Fruit fly (Drosophila melanogaster) whole organism, embryonic: ENCODE results near the gene CG6951.

ENCODE experiments used
- ATbp ChIP-seq: fragments of 200-800 bp; sonication (Bioruptor generic); optimal IDR thresholded peaks from 2 replicates; lab custom pipeline; 2017; ENCODE audit warnings: missing biosample characterization, mild to moderate bottlenecking, missing genetic modification characterization, missing genetic modification reagents
- Aef1 ChIP-seq: fragments of 200-800 bp; sonication (Bioruptor generic); IDR thresholded peaks from 3 replicates; pipeline ENCODE4 v1.3.6; 2022; ENCODE audit warnings: missing biosample characterization, missing genetic modification characterization
- Atf6 ChIP-seq: fragments of 200-800 bp; sonication (Bioruptor generic); IDR thresholded peaks from 2 replicates; pipeline ENCODE4 v1.3.6; 2022; ENCODE audit warnings: missing biosample characterization, missing genetic modification characterization
- CG10565 ChIP-seq: fragments of 200-800 bp; sonication (Bioruptor generic); optimal IDR thresholded peaks from 3 replicates; lab custom pipeline; 2016; ENCODE audit warnings: missing biosample characterization, mild to moderate bottlenecking, missing genetic modification characterization
- CG11560 ChIP-seq: fragments of 200-800 bp; sonication (Bioruptor generic); IDR thresholded peaks from 3 replicates; pipeline ENCODE4 v1.3.6; 2022; ENCODE audit warnings: missing biosample characterization, missing genetic modification characterization
- CG12236 ChIP-seq: fragments of 200-800 bp; sonication (Bioruptor generic); optimal IDR thresholded peaks from 2 replicates; lab custom pipeline; 2016; ENCODE audit warnings: missing biosample characterization, missing genetic modification characterization
- CG14014 ChIP-seq: fragments of 200-800 bp; sonication (Bioruptor generic); IDR thresholded peaks from 2 replicates; pipeline ENCODE4 v1.3.6; 2022; ENCODE audit warnings: missing biosample characterization, missing genetic modification characterization
- CG17568 ChIP-seq: fragments of 200-800 bp; sonication (Bioruptor generic); optimal IDR thresholded peaks from 2 replicates; lab custom pipeline; 2018; ENCODE audit warnings: missing biosample characterization, mild to moderate bottlenecking, missing genetic modification characterization, moderate library complexity
- CG2116 ChIP-seq: fragments of 200-800 bp; sonication (Bioruptor generic); optimal IDR thresholded peaks from 3 replicates; lab custom pipeline; 2018; ENCODE audit warnings: missing biosample characterization, mild to moderate bottlenecking, missing genetic modification characterization
- CG3163 ChIP-seq: fragments of 200-800 bp; sonication (Bioruptor generic); optimal IDR thresholded peaks from 3 replicates; lab custom pipeline; 2016; ENCODE audit warnings: missing biosample characterization, missing genetic modification characterization
- CG3726 ChIP-seq: fragments of 200-800 bp; sonication (Bioruptor generic); IDR thresholded peaks from 3 replicates; pipeline ENCODE4, ENCODE4 v1.3.6; 2022; ENCODE audit warnings: missing biosample characterization, missing genetic modification characterization
- CG6175 ChIP-seq: fragments of 200-800 bp; sonication (Bioruptor generic); IDR thresholded peaks from 3 replicates; pipeline ENCODE4 v1.3.6; 2022; ENCODE audit warnings: missing biosample characterization, missing genetic modification characterization
- CG6654 ChIP-seq: fragments of 200-800 bp; sonication (Bioruptor generic); optimal IDR thresholded peaks from 2 replicates; lab custom pipeline; 2017; ENCODE audit warnings: missing biosample characterization, mild to moderate bottlenecking, missing genetic modification characterization
- CG6765 ChIP-seq: fragments of 200-800 bp; sonication (Bioruptor generic); optimal IDR thresholded peaks from 3 replicates; lab custom pipeline; 2017; ENCODE audit warnings: missing biosample characterization, mild to moderate bottlenecking, missing genetic modification characterization
- CG6791 ChIP-seq: fragments of 200-800 bp; sonication (Bioruptor generic); IDR thresholded peaks from 3 replicates; pipeline ENCODE4 v1.3.6; 2022; ENCODE audit warnings: missing biosample characterization, missing genetic modification characterization; ENCODE audit not compliant: partially characterized antibody
- CG7963 ChIP-seq: fragments of 200-800 bp; sonication (Bioruptor generic); IDR thresholded peaks from 3 replicates; pipeline ENCODE4 v1.3.6; 2022; ENCODE audit warnings: missing biosample characterization, missing genetic modification characterization; ENCODE audit not compliant: partially characterized antibody
- CG9876 ChIP-seq: fragments of 200-800 bp; sonication (Bioruptor generic); optimal IDR thresholded peaks from 2 replicates; lab custom pipeline; 2016; ENCODE audit warnings: missing biosample characterization, missing genetic modification characterization
- Dll ChIP-seq: fragments of 200-800 bp; sonication (Bioruptor generic); IDR thresholded peaks from 4 replicates; pipeline ENCODE4 v1.3.6; 2022; ENCODE audit warnings: missing biosample characterization, missing genetic modification characterization; ENCODE audit not compliant: partially characterized antibody
- HLH4C ChIP-seq: fragments of 200-800 bp; sonication (Bioruptor generic); IDR thresholded peaks from 3 replicates; pipeline ENCODE4 v1.3.6; 2022; ENCODE audit warnings: missing biosample characterization, missing genetic modification characterization; ENCODE audit not compliant: partially characterized antibody
- Hr51 ChIP-seq, 2 experiments: fragments of 200-800 bp; sonication (Bioruptor generic); optimal IDR thresholded peaks; 2 replicates in 1 of 2; 3 replicates in 1 of 2; lab custom pipeline; 2016 to 2018; ENCODE audit warnings: missing biosample characterization in 2 of 2, missing genetic modification characterization in 2 of 2, mild to moderate bottlenecking in 1 of 2, moderate library complexity in 1 of 2
- Scr ChIP-seq: fragments of 200-800 bp; sonication (Bioruptor generic); IDR thresholded peaks from 2 replicates; pipeline ENCODE4 v1.3.6; 2022; ENCODE audit warnings: missing biosample characterization, missing genetic modification characterization; ENCODE audit not compliant: partially characterized antibody
- Vsx1 ChIP-seq: fragments of 200-800 bp; sonication (Bioruptor generic); optimal IDR thresholded peaks from 2 replicates; lab custom pipeline; 2017; ENCODE audit warnings: missing biosample characterization, mild to moderate bottlenecking, missing genetic modification characterization, missing genetic modification reagents
- Xbp1 ChIP-seq: fragments of 200-800 bp; sonication (Bioruptor generic); optimal IDR thresholded peaks from 3 replicates; lab custom pipeline; 2016; ENCODE audit warnings: missing biosample characterization, mild to moderate bottlenecking, missing genetic modification characterization
- br ChIP-seq: fragments of >200 bp; optimal IDR thresholded peaks from 2 replicates; lab custom pipeline; 2017
- exex ChIP-seq: fragments of 200-800 bp; sonication (Bioruptor generic); optimal IDR thresholded peaks from 4 replicates; lab custom pipeline; 2018; ENCODE audit warnings: missing biosample characterization, mild to moderate bottlenecking, missing genetic modification characterization, moderate library complexity
- grn ChIP-seq: fragments of 200-800 bp; sonication (Bioruptor generic); optimal IDR thresholded peaks from 3 replicates; lab custom pipeline; 2017; ENCODE audit warnings: missing biosample characterization, missing genetic modification characterization
- h ChIP-seq: fragments of >200 bp; optimal IDR thresholded peaks from 2 replicates; lab custom pipeline; 2017
- lab ChIP-seq: fragments of 200-800 bp; sonication (Bioruptor generic); optimal IDR thresholded peaks from 3 replicates; lab custom pipeline; 2017; ENCODE audit warnings: missing biosample characterization, missing genetic modification characterization, mild to moderate bottlenecking, moderate library complexity, missing genetic modification reagents
- nmo ChIP-seq: fragments of 200-800 bp; sonication (Bioruptor generic); optimal IDR thresholded peaks from 2 replicates; lab custom pipeline; 2018; ENCODE audit warnings: missing biosample characterization, mild to moderate bottlenecking, missing genetic modification characterization, moderate library complexity
- pfk ChIP-seq: fragments of 200-800 bp; sonication (Bioruptor generic); optimal IDR thresholded peaks from 2 replicates; lab custom pipeline; 2018; ENCODE audit warnings: missing biosample characterization, mild to moderate bottlenecking, missing genetic modification characterization, moderate library complexity
- sens ChIP-seq: fragments of 200-800 bp; sonication (Bioruptor generic); peaks from one replicate; lab custom pipeline; 2016; ENCODE audit warnings: missing biosample characterization, missing genetic modification characterization
- shn ChIP-seq: fragments of 200-800 bp; sonication (Bioruptor generic); optimal IDR thresholded peaks from 3 replicates; lab custom pipeline; 2016; ENCODE audit warnings: missing biosample characterization, missing genetic modification characterization
- stc ChIP-seq: fragments of 200-800 bp; sonication (Bioruptor generic); IDR thresholded peaks from 2 replicates; pipeline ENCODE4 v1.3.6; 2022; ENCODE audit warnings: missing biosample characterization, missing genetic modification characterization
- trh ChIP-seq: fragments of 200-800 bp; sonication (Bioruptor generic); optimal IDR thresholded peaks from 2 replicates; lab custom pipeline; 2016; ENCODE audit warnings: missing biosample characterization, missing genetic modification characterization
- zen ChIP-seq: fragments of 200-800 bp; sonication (Bioruptor generic); optimal IDR thresholded peaks from 3 replicates; lab custom pipeline; 2018; ENCODE audit warnings: missing biosample characterization, mild to moderate bottlenecking, missing genetic modification characterization, moderate library complexity

The CG6951 gene

dm6 chr3L:20201538-20201937 is 39.5 kb upstream of the CG6951 start, which contains the start of gene obst-F:
Gene obst-F, minus strand, starts transcription at chr3L:20201638.
- TF ChIP-seq CG2116 (GFP tag; lab: Kevin White, UChicago) (no peak), Dll (no peak), Aef1 (GFP tag; lab: Robert Waterston, UW) (no peak), Hr51 (GFP tag; optimal IDR thresholded peaks at IDR 0.05; lab: Kevin White, UChicago) (no peak), CG6654 (GFP tag; lab: Kevin White, UChicago) (no peak), CG14014 (GFP tag; lab: Robert Waterston, UW) (no peak), ATbp (GFP tag; lab: Kevin White, UChicago) (no peak), shn (GFP tag; lab: Kevin White, UChicago) (no peak), CG12236 (no peak), CG10565 (GFP tag; lab: Kevin White, UChicago) (no peak), stc (GFP tag; lab: Robert Waterston, UW) (no peak), CG17568 (GFP tag; lab: Kevin White, UChicago) (no peak), nmo (no peak), Vsx1 (GFP tag; lab: Kevin White, UChicago) (no peak), CG11560 (tag; lab: Robert Waterston, UW) (no peak), h (lab: Kevin White, UChicago) (no peak), CG6765 (no peak), trh (no peak), Atf6 (GFP tag; lab: Robert Waterston, UW) (no peak), CG9876 (no peak)

- no peak for TF ChIP-seq zen (tag; lab: Kevin White, UChicago)
- no peak for TF ChIP-seq Xbp1
- TF ChIP-seq CG6791 (GFP tag; lab: Robert Waterston, UW) = no peak
- peak; percentile 63 for TF ChIP-seq exex (tag; lab: Kevin White, UChicago)
- TF ChIP-seq pfk (GFP tag; lab: Kevin White, UChicago) = peak; percentile 30
- TF ChIP-seq br (lab: Kevin White, UChicago) = no peak
- TF ChIP-seq Scr (GFP tag; lab: Robert Waterston, UW) = no peak
- TF ChIP-seq HLH4C (GFP tag; lab: Robert Waterston, UW) = no peak
- TF ChIP-seq, all 482 proteins: peak for 2
Measured at dm6 chr3L:20203587-20203986, 37.5 kb upstream of the CG6951 start, which contains the start of gene CG7298. Gene CG7298, minus strand, starts transcription at chr3L:20203687.

- peak; percentile 11 for TF ChIP-seq lab
- TF ChIP-seq CG2116 (GFP tag; lab: Kevin White, UChicago) = no peak
Measured at dm6 chr3L:20205946-20206345, 35.1 kb upstream of the CG6951 start, which contains the start of gene CG7290. Gene CG7290, minus strand, starts transcription at chr3L:20206046.

DNA sequence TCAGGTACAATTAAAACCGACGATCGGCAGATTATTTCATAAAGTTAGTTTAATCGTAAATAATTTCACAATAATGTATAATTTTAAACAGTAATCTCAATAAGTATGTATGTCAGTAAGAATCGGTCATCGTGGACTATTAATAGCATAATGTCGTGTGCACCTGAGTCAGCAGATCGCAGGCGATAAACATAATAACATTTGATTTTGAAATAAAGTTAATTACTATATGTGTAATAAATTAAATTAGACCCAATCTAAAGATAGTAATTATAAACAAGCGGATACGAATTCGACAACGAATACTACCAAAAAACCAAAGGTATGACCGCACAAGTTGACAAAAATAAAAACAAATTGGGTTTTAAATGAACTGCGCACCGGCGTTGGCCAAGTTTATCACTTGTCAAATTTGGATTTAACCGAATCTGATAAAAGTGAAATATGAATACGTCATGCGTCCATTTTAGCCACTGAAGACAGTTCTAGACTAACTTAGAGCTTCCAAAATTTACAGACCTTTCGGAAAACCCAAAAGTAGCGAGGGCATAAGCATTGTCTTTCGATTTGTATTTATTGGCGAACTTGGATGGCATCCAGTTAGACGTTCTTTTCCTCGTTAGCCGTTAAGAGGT is 34.0 kb upstream of the CG6951 start, which contains the start of gene CG6996:
Gene CG6996 (plus strand): TSS at position 585 of the 635 bp plus-strand sequence.
- TF ChIP-seq CG7963 (GFP tag; lab: Robert Waterston, UW) = no peak
- TF ChIP-seq CG6175 (GFP tag; lab: Robert Waterston, UW) = no peak
- no peak for TF ChIP-seq CG3726
- TF ChIP-seq CG3163 (GFP tag; lab: Kevin White, UChicago) = no peak
- TF ChIP-seq grn (GFP tag; lab: Kevin White, UChicago) = peak; percentile 20
- TF ChIP-seq exex (tag; lab: Kevin White, UChicago) = peak; percentile 79
- TF ChIP-seq sens = peak; percentile 11
